Worm (Caenorhabditis elegans) whole organism, mixed stage, embryonic: ENCODE data around the gene T10D4.19.

ENCODE experiments used
- hlh-1 ChIP-seq: fragments of 150-350 bp; optimal IDR thresholded peaks from 2 replicates; lab custom pipeline; 2014; ENCODE audit warnings: missing biosample characterization, missing genetic modification reagents, missing genetic modification characterization
- nhr-76 ChIP-seq: sonication (generic microtip); optimal IDR thresholded peaks from 2 replicates; lab custom pipeline; 2017; ENCODE audit warnings: missing biosample characterization, missing genetic modification characterization
- pha-4 ChIP-seq: fragments of 150-350 bp; optimal IDR thresholded peaks from 2 replicates; lab custom pipeline; 2018; ENCODE audit warnings: missing biosample characterization, missing genetic modification reagents, missing genetic modification characterization

ce11 chrII:3172176-3172575, 20.5 kb downstream of the T10D4.19 start, which contains the start of gene Y27F2A.10:
- no peak for TF ChIP-seq hlh-1 (tag; lab: Kevin White, UChicago)
- TF ChIP-seq nhr-76 (tag; lab: Kevin White, UChicago): no peak
- no peak for TF ChIP-seq pha-4
